Worm (Caenorhabditis elegans): Measurements from ENCODE around the gene Y71H2AM.14.

- no peak for TF ChIP-seq ztf-23 (GFP tag; IDR thresholded peaks at IDR 0.05)
- no peak for TF ChIP-seq med-1 (GFP tag; optimal IDR thresholded peaks at IDR 0.05; ENCODE audit: insufficient read depth)
- TF ChIP-seq klf-2 (GFP tag; conservative IDR thresholded peaks at IDR 0.05) = no peak
- TF ChIP-seq ref-1 (GFP tag; conservative IDR thresholded peaks at IDR 0.05) = no peak
- TF ChIP-seq cog-1 (tag; optimal IDR thresholded peaks at IDR 0.05) = no peak
- no peak for TF ChIP-seq ztf-29 (GFP tag; IDR thresholded peaks at IDR 0.05)
- TF ChIP-seq T22C8.4 (GFP tag; IDR thresholded peaks at IDR 0.05) = no peak
- no peak for TF ChIP-seq tab-1 (GFP tag; IDR thresholded peaks at IDR 0.05)
- no peak for TF ChIP-seq flt-1 (GFP tag; IDR thresholded peaks at IDR 0.05)
Measured at ce11 chrIII:2758092-2758491, 11.6 kb upstream of the Y71H2AM.14 start.
